Fruit fly (Drosophila melanogaster) whole organism: Measurements from ENCODE around the gene Smox.

Experiments
- EcR ChIP-seq, 2 experiments: fragments of >200 bp; optimal IDR thresholded peaks; 2 replicates each; lab custom pipeline; 2017; ENCODE audit warnings: missing biosample characterization in 2 of 2, missing genetic modification characterization in 2 of 2, missing genetic modification reagents in 2 of 2
- pan ChIP-seq: fragments of >200 bp; optimal IDR thresholded peaks from 2 replicates; lab custom pipeline; 2017
- psq ChIP-seq: fragments of >200 bp; optimal IDR thresholded peaks from 2 replicates; lab custom pipeline; 2017

dm6 chrX:8122834-8123233, 19.2 kb downstream of the Smox start:
- TF ChIP-seq psq (lab: Kevin White, UChicago) (no peak), EcR (GFP tag; optimal IDR thresholded peaks at IDR 0.05; lab: Kevin White, UChicago) (no peak), pan (lab: Kevin White, UChicago) (no peak)
